Worm (Caenorhabditis elegans) whole organism, young adult: ENCODE results near the gene fat-6.

Experiments
- C17E4.6 ChIP-seq: fragments of 200-800 bp; sonication (Bioruptor generic); IDR thresholded peaks from 2 replicates; pipeline ENCODE4 v1.3.6; 2022; ENCODE audit warnings: missing genetic modification reagents, missing genetic modification characterization, missing compliant biosample characterization
- F10E7.11 ChIP-seq: sonication (generic microtip); optimal IDR thresholded peaks from 2 replicates; lab custom pipeline; 2017; ENCODE audit warnings: mild to moderate bottlenecking, missing genetic modification characterization, moderate library complexity, missing compliant biosample characterization
- F52B5.7 ChIP-seq: sonication (generic microtip); optimal IDR thresholded peaks from 2 replicates; lab custom pipeline; 2016; ENCODE audit warnings: mild to moderate bottlenecking, missing genetic modification characterization, missing compliant biosample characterization
- F57A8.1 ChIP-seq: fragments of 200-800 bp; sonication (Bioruptor generic); optimal IDR thresholded peaks from 2 replicates; lab custom pipeline; 2018; ENCODE audit warnings: mild to moderate bottlenecking, missing genetic modification characterization, moderate library complexity, missing compliant biosample characterization
- K11D2.4 ChIP-seq: fragments of 200-800 bp; sonication (Bioruptor generic); IDR thresholded peaks from 2 replicates; pipeline ENCODE4 v1.3.6; 2022; ENCODE audit warnings: missing genetic modification reagents, missing genetic modification characterization, missing compliant biosample characterization
- Y53F4B.3 ChIP-seq: fragments of 200-800 bp; sonication (Bioruptor generic); IDR thresholded peaks from 2 replicates; pipeline ENCODE4 v1.3.6; 2022; ENCODE audit warnings: missing genetic modification reagents, missing genetic modification characterization, missing compliant biosample characterization
- Y53G8AR.9 ChIP-seq: fragments of 200-800 bp; sonication (Bioruptor generic); conservative IDR thresholded peaks from 2 replicates; pipeline ENCODE4 v1.3.6; 2022; ENCODE audit warnings: missing genetic modification reagents, missing genetic modification characterization, missing compliant biosample characterization
- Y56A3A.18 ChIP-seq: fragments of 200-800 bp; sonication (Bioruptor generic); IDR thresholded peaks from 2 replicates; pipeline ENCODE4 v1.3.6; 2022; ENCODE audit warnings: missing genetic modification reagents, missing genetic modification characterization, missing compliant biosample characterization
- akir-1 ChIP-seq: fragments of 200-800 bp; sonication (Bioruptor generic); optimal IDR thresholded peaks from 2 replicates; lab custom pipeline; 2018; ENCODE audit warnings: mild to moderate bottlenecking, missing genetic modification characterization, moderate library complexity, missing compliant biosample characterization
- atf-7 ChIP-seq: sonication (generic microtip); optimal IDR thresholded peaks from 2 replicates; lab custom pipeline; 2017; ENCODE audit warnings: mild to moderate bottlenecking, missing genetic modification characterization, missing compliant biosample characterization
- attf-3 ChIP-seq: fragments of 200-800 bp; sonication (Bioruptor generic); conservative IDR thresholded peaks from 2 replicates; pipeline ENCODE4 v1.3.6; 2022; ENCODE audit warnings: missing genetic modification reagents, missing genetic modification characterization, missing compliant biosample characterization
- cebp-1 ChIP-seq, 2 experiments: fragments of 200-800 bp in 1 of 2; sonication (Bioruptor generic) in 1 of 2; sonication (generic microtip) in 1 of 2; IDR thresholded peaks in 1 of 2; optimal IDR thresholded peaks in 1 of 2; 2 replicates each; pipeline versions ENCODE4 v1.3.6 to Lab custom; 2017 to 2022; ENCODE audit warnings: missing compliant biosample characterization in 2 of 2, missing genetic modification characterization in 2 of 2, mild to moderate bottlenecking in 1 of 2, missing genetic modification reagents in 1 of 2, moderate library complexity in 1 of 2
- ceh-27 ChIP-seq: fragments of 200-800 bp; sonication (Bioruptor generic); optimal IDR thresholded peaks from 2 replicates; lab custom pipeline; 2018; ENCODE audit warnings: mild to moderate bottlenecking, missing genetic modification characterization, moderate library complexity, missing compliant biosample characterization
- ceh-79 ChIP-seq: sonication (generic microtip); optimal IDR thresholded peaks from 2 replicates; lab custom pipeline; 2017; ENCODE audit warnings: mild to moderate bottlenecking, missing genetic modification characterization, missing compliant biosample characterization
- dox-1 ChIP-seq: fragments of 200-800 bp; sonication (Bioruptor generic); IDR thresholded peaks from 2 replicates; pipeline ENCODE4 v1.3.6; 2022; ENCODE audit warnings: missing genetic modification reagents, missing genetic modification characterization, missing compliant biosample characterization
- dpff-1 ChIP-seq: sonication (generic microtip); optimal IDR thresholded peaks from 2 replicates; lab custom pipeline; 2017; ENCODE audit warnings: mild to moderate bottlenecking, missing genetic modification characterization, missing compliant biosample characterization
- dpl-1 ChIP-seq: fragments of 150-350 bp; optimal IDR thresholded peaks from 2 replicates; lab custom pipeline; 2014; ENCODE audit warnings: missing biosample characterization, missing genetic modification reagents, missing genetic modification characterization
- egrh-3 ChIP-seq: fragments of 200-800 bp; sonication (Bioruptor generic); IDR thresholded peaks from 2 replicates; pipeline ENCODE4 v1.3.6; 2022; ENCODE audit warnings: missing genetic modification reagents, missing genetic modification characterization, missing compliant biosample characterization
- ekl-4 ChIP-seq: fragments of 200-800 bp; sonication (Bioruptor generic); IDR thresholded peaks from 2 replicates; pipeline ENCODE4 v1.3.6; 2022; ENCODE audit warnings: missing genetic modification reagents, missing genetic modification characterization, missing compliant biosample characterization
- hlh-12 ChIP-seq: sonication (generic microtip); optimal IDR thresholded peaks from 2 replicates; lab custom pipeline; 2016; ENCODE audit warnings: missing genetic modification characterization, missing compliant biosample characterization
- hmg-20 ChIP-seq: fragments of 200-800 bp; sonication (Bioruptor generic); IDR thresholded peaks from 2 replicates; pipeline ENCODE4 v1.3.6; 2022; ENCODE audit warnings: missing genetic modification reagents, missing genetic modification characterization, missing compliant biosample characterization
- hsf-1 ChIP-seq: fragments of 200-800 bp; sonication (Bioruptor generic); IDR thresholded peaks from 2 replicates; pipeline ENCODE4 v1.3.6; 2022; ENCODE audit warnings: missing genetic modification reagents, missing genetic modification characterization, missing compliant biosample characterization
- lin-40 ChIP-seq: sonication (generic microtip); optimal IDR thresholded peaks from 2 replicates; lab custom pipeline; 2016; ENCODE audit warnings: missing genetic modification characterization, mild to moderate bottlenecking, missing compliant biosample characterization, missing genotype, missing genetic modification reagents
- lin-54 ChIP-seq: fragments of 200-800 bp; sonication (Bioruptor generic); optimal IDR thresholded peaks from 2 replicates; lab custom pipeline; 2018; ENCODE audit warnings: mild to moderate bottlenecking, missing genetic modification characterization, missing compliant biosample characterization
- lir-1 ChIP-seq: fragments of 200-800 bp; sonication (Bioruptor generic); conservative IDR thresholded peaks from 2 replicates; pipeline ENCODE4 v1.3.6; 2022; ENCODE audit warnings: missing genetic modification reagents, missing genetic modification characterization, missing compliant biosample characterization
- madf-10 ChIP-seq: sonication (generic microtip); optimal IDR thresholded peaks from 2 replicates; lab custom pipeline; 2016; ENCODE audit warnings: mild to moderate bottlenecking, missing genetic modification characterization, missing compliant biosample characterization
- mel-28 ChIP-seq: sonication (generic microtip); optimal IDR thresholded peaks from 2 replicates; lab custom pipeline; 2016; ENCODE audit warnings: borderline replicate concordance, mild to moderate bottlenecking, missing genetic modification characterization, missing compliant biosample characterization
- mes-4 ChIP-seq: sonication (generic microtip); optimal IDR thresholded peaks from 2 replicates; lab custom pipeline; 2016; ENCODE audit warnings: missing genotype, missing genetic modification characterization, missing compliant biosample characterization
- mxl-1 ChIP-seq: sonication (generic microtip); optimal IDR thresholded peaks from 2 replicates; lab custom pipeline; 2016; ENCODE audit warnings: missing genetic modification characterization, missing compliant biosample characterization
- nhr-27 ChIP-seq: fragments of 200-800 bp; sonication (Bioruptor generic); optimal IDR thresholded peaks from 2 replicates; lab custom pipeline; 2018; ENCODE audit warnings: mild to moderate bottlenecking, missing genetic modification characterization, moderate library complexity, missing compliant biosample characterization
- rec-8 ChIP-seq, 2 experiments: sonication (generic microtip); optimal IDR thresholded peaks; 2 replicates each; lab custom pipeline; 2016; ENCODE audit warnings: mild to moderate bottlenecking in 2 of 2, missing genetic modification characterization in 2 of 2, missing genetic modification reagents in 2 of 2, missing genotype in 2 of 2, missing biosample characterization in 1 of 2, missing compliant biosample characterization in 1 of 2, moderate library complexity in 1 of 2
- snpc-3.4 ChIP-seq: sonication (generic microtip); optimal IDR thresholded peaks from 2 replicates; lab custom pipeline; 2017; ENCODE audit warnings: missing genetic modification characterization, mild to moderate bottlenecking, missing compliant biosample characterization, antibody characterized with exemption, moderate library complexity, missing genotype, missing genetic modification reagents
- somi-1 ChIP-seq: fragments of 200-800 bp; sonication (Bioruptor generic); optimal IDR thresholded peaks from 2 replicates; lab custom pipeline; 2018; ENCODE audit warnings: mild to moderate bottlenecking, missing genetic modification characterization, missing compliant biosample characterization
- sptf-2 ChIP-seq: fragments of 200-800 bp; sonication (Bioruptor generic); optimal IDR thresholded peaks from 2 replicates; lab custom pipeline; 2018; ENCODE audit warnings: mild to moderate bottlenecking, missing genetic modification characterization, missing compliant biosample characterization
- tbx-9 ChIP-seq: sonication (generic microtip); optimal IDR thresholded peaks from 2 replicates; lab custom pipeline; 2016; ENCODE audit warnings: borderline replicate concordance, missing genetic modification characterization, inconsistent platforms, missing compliant biosample characterization
- tlf-1 ChIP-seq: fragments of 200-800 bp; sonication (Bioruptor generic); optimal IDR thresholded peaks from 2 replicates; lab custom pipeline; 2018; ENCODE audit warnings: mild to moderate bottlenecking, missing genetic modification characterization, missing compliant biosample characterization
- unc-130 ChIP-seq: sonication (generic microtip); optimal IDR thresholded peaks from 2 replicates; lab custom pipeline; 2016; ENCODE audit warnings: missing genetic modification reagents, missing genetic modification characterization, missing compliant biosample characterization
- unc-62 ChIP-seq: fragments of 150-350 bp; optimal IDR thresholded peaks from 2 replicates; lab custom pipeline; 2014; ENCODE audit warnings: missing biosample characterization, missing genetic modification reagents, missing genetic modification characterization
- xnd-1 ChIP-seq: sonication (generic microtip); optimal IDR thresholded peaks from 2 replicates; lab custom pipeline; 2016; ENCODE audit warnings: missing genotype, missing genetic modification reagents, missing genetic modification characterization, missing compliant biosample characterization
- ztf-18 ChIP-seq: sonication (generic microtip); optimal IDR thresholded peaks from 2 replicates; lab custom pipeline; 2016; ENCODE audit warnings: missing genotype, mild to moderate bottlenecking, missing genetic modification characterization, missing compliant biosample characterization
- ztf-25 ChIP-seq: fragments of 200-800 bp; sonication (Bioruptor generic); IDR thresholded peaks from 2 replicates; pipeline ENCODE4 v1.3.6; 2022; ENCODE audit warnings: missing genetic modification reagents, missing genetic modification characterization, missing compliant biosample characterization
- ztf-26 ChIP-seq: sonication (generic microtip); optimal IDR thresholded peaks from 2 replicates; lab custom pipeline; 2017; ENCODE audit warnings: missing genetic modification characterization, missing compliant biosample characterization
- ztf-28 ChIP-seq: fragments of 200-800 bp; sonication (Bioruptor generic); IDR thresholded peaks from 2 replicates; pipeline ENCODE4 v1.3.6; 2022; ENCODE audit warnings: missing genetic modification reagents, missing genetic modification characterization, missing compliant biosample characterization

Gene fat-6

DNA sequence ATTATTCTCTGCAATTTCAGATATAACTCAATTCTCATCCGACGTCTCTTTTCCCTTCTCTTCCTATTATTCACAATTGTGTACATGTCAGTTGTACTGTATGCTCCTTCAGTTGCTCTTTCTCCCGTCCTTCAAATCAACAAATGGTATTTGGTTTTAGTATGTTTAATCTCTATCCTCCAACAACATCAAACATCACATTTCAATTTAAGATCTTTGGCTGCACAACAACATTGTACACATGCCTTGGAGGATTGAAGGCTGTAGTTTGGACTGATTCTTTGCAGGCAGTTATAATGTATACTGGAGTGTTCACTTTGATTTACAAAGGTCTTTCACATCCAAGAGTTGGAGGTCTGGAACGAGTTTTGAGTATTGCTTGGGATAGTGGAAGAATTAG lies 23.1 kb upstream of the fat-6 start:
- 0 out of 2 replicates have a peak, but pooled peaks have one; percentile 43 for TF ChIP-seq K11D2.4 (GFP tag; lab: Robert Waterston, UW)
- no peak for TF ChIP-seq mel-28

DNA sequence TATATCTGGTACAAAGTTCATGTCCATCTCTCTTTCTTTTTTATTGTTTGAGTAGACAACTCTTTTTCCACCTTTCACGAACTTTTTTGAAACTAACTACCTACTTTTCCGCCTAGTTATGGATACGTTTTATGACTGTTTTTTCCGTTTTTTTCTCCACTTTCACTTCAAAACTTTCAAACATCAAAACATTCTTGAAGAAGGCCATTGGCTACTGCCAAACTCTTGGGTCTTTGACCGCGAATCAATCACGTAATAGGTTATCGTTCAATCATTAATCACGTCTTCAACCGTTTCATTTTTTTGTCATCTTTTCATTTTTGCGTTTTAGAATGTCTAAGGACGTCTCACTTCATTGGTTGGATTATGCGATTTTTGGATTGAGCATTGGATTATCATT lies 21.6 kb upstream of the fat-6 start, which contains the start of gene slc-5A12:
slc-5A12 (plus strand) TSS at position 333 of the 400 bp plus-strand sequence.
- TF ChIP-seq unc-62 (GFP tag; lab: Kevin White, UChicago) = no peak
- no peak for TF ChIP-seq ceh-79 (tag; lab: Kevin White, UChicago)
- TF ChIP-seq lir-1 (GFP tag; lab: Robert Waterston, UW) = no peak
- no peak for TF ChIP-seq mes-4 (tag; lab: Kevin White, UChicago)
- TF ChIP-seq snpc-3.4 (tag; lab: Kevin White, UChicago) = no peak
- no peak for TF ChIP-seq xnd-1 (tag; lab: Kevin White, UChicago)
- TF ChIP-seq, all 124 proteins: peak for 0

DNA sequence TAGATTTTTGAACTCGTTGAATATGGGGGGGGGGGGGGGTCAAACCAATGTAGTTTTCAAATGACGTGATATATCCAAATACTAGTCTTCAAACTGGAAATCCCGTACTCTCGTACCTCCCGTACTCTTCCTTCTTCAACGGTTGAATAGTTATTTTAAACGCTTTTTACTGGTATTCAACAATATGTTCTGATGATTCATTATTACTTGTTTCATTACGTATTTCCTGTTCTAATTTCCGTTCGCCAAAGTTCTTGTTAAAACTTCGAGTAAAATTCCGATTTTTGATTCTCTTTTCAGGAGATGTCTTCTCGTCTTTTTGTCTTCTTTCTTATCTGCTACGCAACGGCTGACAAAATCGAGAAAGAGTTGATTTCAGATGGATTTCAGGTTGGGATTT lies 15.1 kb upstream of the fat-6 start, which contains the start of gene nhx-9:
nhx-9 (plus strand) TSS at position 301 of the 400 bp plus-strand sequence.
- TF ChIP-seq Y53F4B.3 (GFP tag; lab: Robert Waterston, UW) = no peak
- no peak for TF ChIP-seq lin-40 (tag; lab: Kevin White, UChicago)
- no peak for TF ChIP-seq atf-7
- TF ChIP-seq lir-1 (GFP tag; lab: Robert Waterston, UW) = no peak
- no peak for TF ChIP-seq hsf-1
- TF ChIP-seq madf-10 (tag; lab: Kevin White, UChicago) = no peak
- no peak for TF ChIP-seq dpl-1 (GFP tag; lab: Kevin White, UChicago)
- no peak for TF ChIP-seq mxl-1
- no peak for TF ChIP-seq ztf-18 (tag; lab: Kevin White, UChicago)
- TF ChIP-seq F52B5.7 (tag; lab: Kevin White, UChicago) = no peak
- no peak for TF ChIP-seq ztf-25 (GFP tag; lab: Robert Waterston, UW)
- no peak for TF ChIP-seq egrh-3
- no peak for TF ChIP-seq lin-54 (GFP tag; lab: Kevin White, UChicago)
- no peak for TF ChIP-seq hmg-20 (GFP tag; lab: Robert Waterston, UW)
- no peak for TF ChIP-seq nhr-27 (tag; lab: Kevin White, UChicago)
- TF ChIP-seq ekl-4 (GFP tag; lab: Robert Waterston, UW) = no peak
- TF ChIP-seq rec-8 (tag; optimal IDR thresholded peaks at IDR 0.05; lab: Kevin White, UChicago) = no peak
- no peak for TF ChIP-seq dox-1 (GFP tag; lab: Robert Waterston, UW)
- TF ChIP-seq unc-130 (GFP tag; lab: Kevin White, UChicago) = no peak
- no peak for TF ChIP-seq F57A8.1 (GFP tag; lab: Kevin White, UChicago)

DNA sequence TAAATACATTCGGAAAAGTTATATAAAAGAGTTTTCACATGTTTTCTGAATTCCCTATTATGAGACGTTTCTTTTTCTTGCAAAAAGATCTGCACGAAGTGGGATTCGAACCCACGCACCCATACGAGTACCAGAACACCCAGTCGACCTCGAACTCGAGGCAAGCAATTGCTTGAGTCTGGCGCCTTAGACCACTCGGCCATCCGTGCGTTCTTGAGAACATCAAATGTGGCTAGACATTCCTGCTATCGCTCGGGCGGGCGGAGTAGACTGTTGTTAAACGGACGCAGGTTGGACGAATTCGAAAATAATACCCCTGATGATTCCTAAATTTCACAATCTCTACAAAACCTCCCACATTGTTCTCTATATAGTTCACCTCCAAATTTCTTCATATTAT lies 12.9 kb upstream of the fat-6 start:
- TF ChIP-seq lin-54 (GFP tag; lab: Kevin White, UChicago) (peak; percentile 57), Y53F4B.3 (GFP tag; lab: Robert Waterston, UW) (no peak), attf-3 (GFP tag; lab: Robert Waterston, UW) (no peak), ceh-27 (GFP tag; lab: Kevin White, UChicago) (peak; percentile 58), sptf-2 (GFP tag; lab: Kevin White, UChicago) (no peak), tbx-9 (tag; lab: Kevin White, UChicago) (no peak), F10E7.11 (tag; lab: Kevin White, UChicago) (no peak), unc-62 (GFP tag; lab: Kevin White, UChicago) (no peak), hlh-12 (tag; lab: Kevin White, UChicago) (no peak), somi-1 (GFP tag; lab: Kevin White, UChicago) (no peak), ztf-28 (no peak), akir-1 (no peak), cebp-1 (GFP tag; IDR thresholded peaks at IDR 0.05; lab: Robert Waterston, UW) (no peak), cebp-1 (tag; optimal IDR thresholded peaks at IDR 0.05; lab: Kevin White, UChicago) (no peak), Y56A3A.18 (GFP tag; lab: Robert Waterston, UW) (0 out of 2 replicates have a peak, but pooled peaks have one; percentile 68), Y53G8AR.9 (GFP tag; lab: Robert Waterston, UW) (peak; percentile 63; the same call in 1 of the 2 replicates), tlf-1 (GFP tag; lab: Kevin White, UChicago) (no peak), C17E4.6 (GFP tag; lab: Robert Waterston, UW) (no peak), dpff-1 (tag; lab: Kevin White, UChicago) (no peak), egrh-3 (peak; percentile 21; the same call in 1 of the 2 replicates), ztf-26 (tag; lab: Kevin White, UChicago) (peak; percentile 18)
